Worm (Caenorhabditis elegans): Measurements from ENCODE around the gene C02B8.3.

The C02B8.3 gene

ce11 chrX:8163555-8163954 is 24.3 kb downstream of the C02B8.3 start (continued):
- TF ChIP-seq rec-8 (tag; optimal IDR thresholded peaks at IDR 0.05) (no peak), ceh-27 (GFP tag; optimal IDR thresholded peaks at IDR 0.05) (peak; percentile 49), Y79H2A.3 (GFP tag; conservative IDR thresholded peaks at IDR 0.05) (no peak), dpff-1 (tag; optimal IDR thresholded peaks at IDR 0.05) (no peak), F10E7.11 (tag; optimal IDR thresholded peaks at IDR 0.05) (no peak), efl-1 (GFP tag; optimal IDR thresholded peaks at IDR 0.05) (no peak), egrh-3 (GFP tag; IDR thresholded peaks at IDR 0.05) (peak; percentile 95), ceh-40 (GFP tag; IDR thresholded peaks at IDR 0.05) (no peak), ZK185.1 (tag; optimal IDR thresholded peaks at IDR 0.05; ENCODE audit: poor library complexity, severe bottlenecking) (no peak), attf-5 (GFP tag; optimal IDR thresholded peaks at IDR 0.05) (no peak), lag-1 (GFP tag; IDR thresholded peaks at IDR 0.05) (no peak), unc-130 (GFP tag; optimal IDR thresholded peaks at IDR 0.05) (no peak), dox-1 (GFP tag; IDR thresholded peaks at IDR 0.05) (peak; percentile 32; the same call in 1 of the 2 replicates), T26A5.8 (tag; optimal IDR thresholded peaks at IDR 0.05) (no peak), ekl-4 (GFP tag; IDR thresholded peaks at IDR 0.05) (no peak), lin-35 (GFP tag; optimal IDR thresholded peaks at IDR 0.05) (no peak), nhr-80 (tag; optimal IDR thresholded peaks at IDR 0.05) (no peak), nfya-1 (tag; optimal IDR thresholded peaks at IDR 0.05; ENCODE audit: borderline replicate concordance, insufficient read depth) (no peak), tbp1 (GFP tag; optimal IDR thresholded peaks at IDR 0.05) (peak; percentile 21), repo-1 (tag; optimal IDR thresholded peaks at IDR 0.05) (no peak), zfh-2 (GFP tag; conservative IDR thresholded peaks at IDR 0.05) (peak; percentile 99), ztf-18 (tag; optimal IDR thresholded peaks at IDR 0.05) (no peak), Y53F4B.3 (GFP tag; IDR thresholded peaks at IDR 0.05) (no peak), bed-1 (GFP tag; IDR thresholded peaks at IDR 0.05) (no peak), die-1 (tag; optimal IDR thresholded peaks at IDR 0.05) (peak; percentile 9), cebp-1 (GFP tag; IDR thresholded peaks at IDR 0.05) (no peak), cebp-1 (tag; optimal IDR thresholded peaks at IDR 0.05) (no peak), F57A8.1 (GFP tag; optimal IDR thresholded peaks at IDR 0.05) (no peak), Y56A3A.18 (GFP tag; IDR thresholded peaks at IDR 0.05) (no peak), ceh-79 (tag; optimal IDR thresholded peaks at IDR 0.05) (peak; percentile 11), cebp-2 (GFP tag; IDR thresholded peaks at IDR 0.05) (no peak), C06A6.2 (GFP tag; conservative IDR thresholded peaks at IDR 0.05) (no peak; the same call in 1 of the 2 replicates), F57C9.4 (tag; optimal IDR thresholded peaks at IDR 0.05) (no peak), attf-6 (GFP tag; IDR thresholded peaks at IDR 0.05) (no peak), hlh-26 (GFP tag; conservative IDR thresholded peaks at IDR 0.05) (0 out of 2 replicates have a peak, but pooled peaks have one; percentile 37), pbrm-1 (GFP tag; IDR thresholded peaks at IDR 0.05) (0 out of 2 replicates have a peak, but pooled peaks have one; percentile 39), ceh-100 (GFP tag; IDR thresholded peaks at IDR 0.05) (no peak), ztf-22 (GFP tag; optimal IDR thresholded peaks at IDR 0.05) (no peak), nhr-90 (tag; optimal IDR thresholded peaks at IDR 0.05) (no peak), sea-2 (GFP tag; IDR thresholded peaks at IDR 0.05) (no peak), rpc-1 (optimal IDR thresholded peaks at IDR 0.05) (no peak), rpc-1 (tag; optimal IDR thresholded peaks at IDR 0.05) (no peak), athp-1 (tag; optimal IDR thresholded peaks at IDR 0.05) (no peak), ztf-25 (GFP tag; IDR thresholded peaks at IDR 0.05) (no peak), hmg-1.2 (GFP tag; IDR thresholded peaks at IDR 0.05) (no peak), nhr-179 (tag; optimal IDR thresholded peaks at IDR 0.05) (no peak), lin-26 (GFP tag; IDR thresholded peaks at IDR 0.05) (no peak), egl-44 (GFP tag; IDR thresholded peaks at IDR 0.05) (0 out of 2 replicates have a peak, but pooled peaks have one; percentile 14), B0336.3 (GFP tag; IDR thresholded peaks at IDR 0.05) (no peak), atf-7 (tag; optimal IDR thresholded peaks at IDR 0.05) (peak; percentile 3), unc-62 (GFP tag; optimal IDR thresholded peaks at IDR 0.05) (no peak)

Measured in whole organism, young adult.